Fruit fly (Drosophila melanogaster): ENCODE data around the gene RpL10Aa.

RpL10Aa gene

dm6 chr3R:15037066-15037465 is at the start of gene RpL10Aa:
Gene RpL10Aa, plus strand, starts transcription at chr3R:15037366.
- TF ChIP-seq CTCF (optimal IDR thresholded peaks at IDR 0.05), result no peak
- TF ChIP-seq CG8478 (optimal IDR thresholded peaks at IDR 0.05), result no peak

- no peak for TF ChIP-seq CTCF (optimal IDR thresholded peaks at IDR 0.05)
- TF ChIP-seq CG8478 (optimal IDR thresholded peaks at IDR 0.05), result no peak
Measured at dm6 chr3R:14990097-14990496, 47.1 kb upstream of the RpL10Aa start.

dm6 chr3R:15014470-15014869 is 22.7 kb upstream of the RpL10Aa start, which contains the start of gene CG14861:
Gene CG14861, plus strand, starts transcription at chr3R:15014770.
- TF ChIP-seq CTCF (optimal IDR thresholded peaks at IDR 0.05) (no peak), CG8478 (optimal IDR thresholded peaks at IDR 0.05) (no peak)

- TF ChIP-seq CG8478 (optimal IDR thresholded peaks at IDR 0.05), result no peak
- TF ChIP-seq CTCF (optimal IDR thresholded peaks at IDR 0.05), result no peak
Measured at dm6 chr3R:15024202-15024601, 13.0 kb upstream of the RpL10Aa start.

- no peak for TF ChIP-seq CTCF (optimal IDR thresholded peaks at IDR 0.05)
- TF ChIP-seq CG8478 (optimal IDR thresholded peaks at IDR 0.05), result no peak
Measured at dm6 chr3R:15031662-15032061, 5.5 kb upstream of the RpL10Aa start.

- TF ChIP-seq CTCF (optimal IDR thresholded peaks at IDR 0.05) (no peak), CG8478 (optimal IDR thresholded peaks at IDR 0.05) (no peak)
Measured at dm6 chr3R:15057214-15057613, 20.0 kb downstream of the RpL10Aa start.

dm6 chr3R:15076963-15077362 is 39.8 kb downstream of the RpL10Aa start, which contains the start of gene dpr9:
Gene dpr9, minus strand, starts transcription at chr3R:15077206.
- TF ChIP-seq CG8478 (optimal IDR thresholded peaks at IDR 0.05) (no peak), CTCF (optimal IDR thresholded peaks at IDR 0.05) (no peak)

- TF ChIP-seq CG8478 (optimal IDR thresholded peaks at IDR 0.05) (no peak), CTCF (optimal IDR thresholded peaks at IDR 0.05) (no peak)
Measured at dm6 chr3R:15079185-15079584, 42.0 kb downstream of the RpL10Aa start, which contains the start of gene CG6974. Gene CG6974, minus strand, starts transcription at chr3R:15079285.

dm6 chr3R:15083676-15084216 is 46.6 kb downstream of the RpL10Aa start:
- no peak for TF ChIP-seq CG8478 (optimal IDR thresholded peaks at IDR 0.05)
- no peak for TF ChIP-seq CTCF (optimal IDR thresholded peaks at IDR 0.05)

dm6 chr3R:15084461-15085106 is 47.4 kb downstream of the RpL10Aa start:
- TF ChIP-seq CTCF (optimal IDR thresholded peaks at IDR 0.05) (no peak), CG8478 (optimal IDR thresholded peaks at IDR 0.05) (no peak)

- TF ChIP-seq CTCF (optimal IDR thresholded peaks at IDR 0.05) (no peak), CG8478 (optimal IDR thresholded peaks at IDR 0.05) (no peak)
Measured at dm6 chr3R:15087043-15087442, 49.9 kb downstream of the RpL10Aa start.
